Fruit fly (Drosophila melanogaster) whole organism, adult: ENCODE data around the gene Orp8.

Source experiments
- CG12768 ChIP-seq: fragments of 200-800 bp; sonication (Bioruptor generic); optimal IDR thresholded peaks from 2 replicates; lab custom pipeline; 2017; ENCODE audit warnings: missing biosample characterization, missing genetic modification characterization, mild to moderate bottlenecking, moderate library complexity, missing genetic modification reagents
- CG14711 ChIP-seq: fragments of 200-800 bp; sonication (Bioruptor generic); optimal IDR thresholded peaks from 2 replicates; lab custom pipeline; 2018; ENCODE audit warnings: missing biosample characterization, mild to moderate bottlenecking, missing genetic modification characterization, moderate library complexity
- CG1620 ChIP-seq: fragments of 200-800 bp; sonication (Bioruptor generic); optimal IDR thresholded peaks from 2 replicates; lab custom pipeline; 2016; ENCODE audit warnings: missing biosample characterization, missing genetic modification characterization
- CG33017 ChIP-seq: fragments of 200-800 bp; sonication (Bioruptor generic); optimal IDR thresholded peaks from 2 replicates; lab custom pipeline; 2018; ENCODE audit warnings: missing biosample characterization, mild to moderate bottlenecking, missing genetic modification characterization, moderate library complexity
- CG7045 ChIP-seq: fragments of 200-800 bp; sonication (Bioruptor generic); optimal IDR thresholded peaks from 2 replicates; lab custom pipeline; 2017; ENCODE audit warnings: missing biosample characterization, mild to moderate bottlenecking, missing genetic modification characterization
- Mnt ChIP-seq: fragments of 200-800 bp; sonication (Bioruptor generic); optimal IDR thresholded peaks from 2 replicates; lab custom pipeline; 2016; ENCODE audit warnings: missing biosample characterization, mild to moderate bottlenecking, missing genetic modification characterization
- pad ChIP-seq: fragments of 200-800 bp; sonication (Bioruptor generic); optimal IDR thresholded peaks from 3 replicates; lab custom pipeline; 2017; ENCODE audit warnings: missing biosample characterization, missing genetic modification characterization, mild to moderate bottlenecking, moderate library complexity, missing genetic modification reagents

dm6 chr3R:20282769-20283530, 26.2 kb upstream of the Orp8 start:
- TF ChIP-seq CG7045 (GFP tag; lab: Kevin White, UChicago) (no peak), CG12768 (GFP tag; lab: Kevin White, UChicago) (no peak), CG14711 (no peak), CG33017 (no peak), pad (GFP tag; lab: Kevin White, UChicago) (peak; percentile 10), Mnt (no peak), CG1620 (GFP tag; lab: Kevin White, UChicago) (no peak)
